Worm (Caenorhabditis elegans) whole organism, L1 larva: ENCODE data around the gene col-13.

Experiments
- ceh-8 ChIP-seq: fragments of 200-800 bp; sonication (Bioruptor generic); optimal IDR thresholded peaks from 2 replicates; lab custom pipeline; 2018; ENCODE audit warnings: mild to moderate bottlenecking, missing genetic modification characterization, moderate library complexity, missing compliant biosample characterization
- lir-3 ChIP-seq: sonication (generic microtip); optimal IDR thresholded peaks from 2 replicates; lab custom pipeline; 2016; ENCODE audit warnings: mild to moderate bottlenecking, missing genetic modification characterization, moderate library complexity, missing compliant biosample characterization; ENCODE audit not compliant: poor library complexity

Gene col-13

ce11 chrV:10371177-10371576, 50.5 kb downstream of the col-13 start (continued):
- no peak for TF ChIP-seq ceh-8 (GFP tag; lab: Kevin White, UChicago)
- TF ChIP-seq lir-3 (tag; lab: Kevin White, UChicago): no peak
